Worm (Caenorhabditis elegans) whole organism, late embryonic: ENCODE data around the gene romo-1.

ENCODE experiments used
- C08G9.2 ChIP-seq: sonication (generic microtip); optimal IDR thresholded peaks from 2 replicates; lab custom pipeline; 2016; ENCODE audit warnings: mild to moderate bottlenecking, missing genetic modification characterization, moderate library complexity, missing compliant biosample characterization
- C38D4.7 ChIP-seq: fragments of 200-800 bp; sonication (Bioruptor generic); optimal IDR thresholded peaks from 2 replicates; lab custom pipeline; 2018; ENCODE audit warnings: mild to moderate bottlenecking, missing genetic modification characterization, moderate library complexity, missing compliant biosample characterization
- F13H6.1 ChIP-seq: sonication (generic microtip); optimal IDR thresholded peaks from 2 replicates; lab custom pipeline; 2016; ENCODE audit warnings: missing genetic modification characterization, missing compliant biosample characterization
- K02D7.2 ChIP-seq: sonication (generic microtip); optimal IDR thresholded peaks from 2 replicates; lab custom pipeline; 2017; ENCODE audit warnings: mild to moderate bottlenecking, missing genetic modification characterization, missing compliant biosample characterization
- K09A11.1 ChIP-seq: sonication (generic microtip); optimal IDR thresholded peaks from 2 replicates; lab custom pipeline; 2017; ENCODE audit warnings: antibody characterized with exemption, mild to moderate bottlenecking, missing genetic modification characterization, missing compliant biosample characterization; ENCODE audit not compliant: insufficient read depth
- Y22D7AL.16 ChIP-seq: sonication (generic microtip); optimal IDR thresholded peaks from 2 replicates; lab custom pipeline; 2016; ENCODE audit warnings: missing genetic modification characterization, missing compliant biosample characterization
- ahr-1 ChIP-seq: sonication (generic microtip); optimal IDR thresholded peaks from 2 replicates; lab custom pipeline; 2016; ENCODE audit warnings: missing genetic modification characterization, missing compliant biosample characterization
- ceh-14 ChIP-seq: sonication (generic microtip); optimal IDR thresholded peaks from 2 replicates; lab custom pipeline; 2016; ENCODE audit warnings: missing genotype, missing genetic modification characterization, missing compliant biosample characterization
- ceh-22 ChIP-seq: sonication (generic microtip); optimal IDR thresholded peaks from 2 replicates; lab custom pipeline; 2017; ENCODE audit warnings: missing biosample characterization, missing genetic modification characterization
- ceh-24 ChIP-seq: sonication (generic microtip); optimal IDR thresholded peaks from 2 replicates; lab custom pipeline; 2016; ENCODE audit warnings: mild to moderate bottlenecking, missing genetic modification characterization, missing compliant biosample characterization
- ceh-30 ChIP-seq: fragments of 150-350 bp; optimal IDR thresholded peaks from 2 replicates; lab custom pipeline; 2014; ENCODE audit warnings: missing biosample characterization, missing genetic modification characterization
- ceh-31 ChIP-seq: sonication (generic microtip); optimal IDR thresholded peaks from 2 replicates; lab custom pipeline; 2016; ENCODE audit warnings: missing genetic modification characterization, missing compliant biosample characterization
- ceh-34 ChIP-seq: sonication (generic microtip); optimal IDR thresholded peaks from 2 replicates; lab custom pipeline; 2016; ENCODE audit warnings: mild to moderate bottlenecking, missing genetic modification characterization, missing compliant biosample characterization
- ceh-45 ChIP-seq: fragments of 200-800 bp; sonication (Bioruptor generic); IDR thresholded peaks from 2 replicates; pipeline ENCODE4 v1.3.6; 2022; ENCODE audit warnings: missing genetic modification reagents, missing genetic modification characterization, missing compliant biosample characterization
- ceh-48 ChIP-seq: sonication (generic microtip); optimal IDR thresholded peaks from 2 replicates; lab custom pipeline; 2016; ENCODE audit warnings: missing genetic modification characterization, inconsistent platforms, missing compliant biosample characterization
- ceh-9 ChIP-seq: sonication (generic microtip); optimal IDR thresholded peaks from 2 replicates; lab custom pipeline; 2016; ENCODE audit warnings: mild to moderate bottlenecking, missing genetic modification characterization, inconsistent platforms, missing compliant biosample characterization
- dmd-4 ChIP-seq: sonication (generic microtip); optimal IDR thresholded peaks from 2 replicates; lab custom pipeline; 2016; ENCODE audit warnings: borderline replicate concordance, missing genetic modification characterization, missing compliant biosample characterization
- eyg-1 ChIP-seq: sonication (generic microtip); optimal IDR thresholded peaks from 2 replicates; lab custom pipeline; 2016; ENCODE audit warnings: missing genotype, missing genetic modification characterization, missing compliant biosample characterization
- fax-1 ChIP-seq: sonication (generic microtip); optimal IDR thresholded peaks from 2 replicates; lab custom pipeline; 2016; ENCODE audit warnings: missing genotype, missing genetic modification characterization, missing compliant biosample characterization
- fkh-10 ChIP-seq: fragments of 150-350 bp; optimal IDR thresholded peaks from 2 replicates; lab custom pipeline; 2014; ENCODE audit warnings: missing biosample characterization, missing genetic modification reagents, missing genetic modification characterization
- fkh-6 ChIP-seq: sonication (generic microtip); optimal IDR thresholded peaks from 2 replicates; lab custom pipeline; 2016; ENCODE audit warnings: missing genetic modification characterization, missing compliant biosample characterization
- gmeb-2 ChIP-seq: sonication (generic microtip); optimal IDR thresholded peaks from 2 replicates; lab custom pipeline; 2016; ENCODE audit warnings: missing genetic modification characterization, inconsistent platforms, missing compliant biosample characterization
- hlh-13 ChIP-seq: fragments of 200-800 bp; sonication (Bioruptor generic); optimal IDR thresholded peaks from 2 replicates; lab custom pipeline; 2018; ENCODE audit warnings: mild to moderate bottlenecking, missing genetic modification characterization, missing compliant biosample characterization
- hlh-15 ChIP-seq: sonication (generic microtip); optimal IDR thresholded peaks from 2 replicates; lab custom pipeline; 2016; ENCODE audit warnings: missing genetic modification characterization, missing compliant biosample characterization
- hlh-30 ChIP-seq: sonication (generic microtip); optimal IDR thresholded peaks from 2 replicates; lab custom pipeline; 2017; ENCODE audit warnings: antibody characterized with exemption, missing genetic modification characterization, missing compliant biosample characterization; ENCODE audit not compliant: insufficient read depth
- hlh-6 ChIP-seq: sonication (generic microtip); optimal IDR thresholded peaks from 2 replicates; lab custom pipeline; 2016; ENCODE audit warnings: missing genotype, missing genetic modification characterization, missing compliant biosample characterization
- hlh-8 ChIP-seq: sonication (generic microtip); optimal IDR thresholded peaks from 2 replicates; lab custom pipeline; 2016; ENCODE audit warnings: missing genotype, missing genetic modification characterization, missing compliant biosample characterization
- lim-6 ChIP-seq: sonication (generic microtip); optimal IDR thresholded peaks from 2 replicates; lab custom pipeline; 2016; ENCODE audit warnings: missing genetic modification characterization, missing compliant biosample characterization
- lin-11 ChIP-seq: fragments of 200-800 bp; sonication (Bioruptor generic); optimal IDR thresholded peaks from 2 replicates; lab custom pipeline; 2018; ENCODE audit warnings: mild to moderate bottlenecking, missing genetic modification characterization, missing compliant biosample characterization
- nfya-1 ChIP-seq: sonication (generic microtip); optimal IDR thresholded peaks from 2 replicates; lab custom pipeline; 2017; ENCODE audit warnings: missing genetic modification characterization, mild to moderate bottlenecking, missing compliant biosample characterization, antibody characterized with exemption, moderate library complexity
- odd-2 ChIP-seq: sonication (generic microtip); optimal IDR thresholded peaks from 2 replicates; lab custom pipeline; 2017; ENCODE audit warnings: antibody characterized with exemption, mild to moderate bottlenecking, missing genetic modification characterization, missing compliant biosample characterization
- pag-3 ChIP-seq: sonication (generic microtip); optimal IDR thresholded peaks from 2 replicates; lab custom pipeline; 2016; ENCODE audit warnings: missing compliant biosample characterization, missing genetic modification characterization, borderline replicate concordance
- pat-9 ChIP-seq: fragments of 200-800 bp; sonication (Bioruptor generic); optimal IDR thresholded peaks from 2 replicates; lab custom pipeline; 2018; ENCODE audit warnings: mild to moderate bottlenecking, missing genetic modification characterization, moderate library complexity, missing compliant biosample characterization
- pha-2 ChIP-seq: sonication (generic microtip); optimal IDR thresholded peaks from 2 replicates; lab custom pipeline; 2017; ENCODE audit warnings: mild to moderate bottlenecking, missing genetic modification characterization, missing compliant biosample characterization
- ref-2 ChIP-seq: sonication (generic microtip); optimal IDR thresholded peaks from 2 replicates; lab custom pipeline; 2016; ENCODE audit warnings: missing genetic modification characterization, missing compliant biosample characterization
- rnt-1 ChIP-seq: sonication (generic microtip); optimal IDR thresholded peaks from 2 replicates; lab custom pipeline; 2016; ENCODE audit warnings: missing genetic modification characterization, missing compliant biosample characterization
- sdc-2 ChIP-seq: sonication (generic microtip); optimal IDR thresholded peaks from 2 replicates; lab custom pipeline; 2016; ENCODE audit warnings: missing genotype, missing genetic modification characterization, missing compliant biosample characterization
- tbx-2 ChIP-seq: sonication (generic microtip); optimal IDR thresholded peaks from 2 replicates; lab custom pipeline; 2016; ENCODE audit warnings: missing genetic modification characterization, missing compliant biosample characterization
- ttx-3 ChIP-seq: sonication (generic microtip); optimal IDR thresholded peaks from 2 replicates; lab custom pipeline; 2016; ENCODE audit warnings: missing genetic modification reagents, missing genetic modification characterization, missing compliant biosample characterization
- unc-42 ChIP-seq: sonication (generic microtip); optimal IDR thresholded peaks from 2 replicates; lab custom pipeline; 2016; ENCODE audit warnings: missing genotype, missing genetic modification characterization, missing compliant biosample characterization
- zip-5 ChIP-seq: sonication (generic microtip); optimal IDR thresholded peaks from 2 replicates; lab custom pipeline; 2016; ENCODE audit warnings: missing genetic modification characterization, missing compliant biosample characterization
- ztf-16 ChIP-seq: sonication (generic microtip); optimal IDR thresholded peaks from 2 replicates; lab custom pipeline; 2017; ENCODE audit warnings: missing genetic modification characterization, missing compliant biosample characterization

romo-1 gene

DNA sequence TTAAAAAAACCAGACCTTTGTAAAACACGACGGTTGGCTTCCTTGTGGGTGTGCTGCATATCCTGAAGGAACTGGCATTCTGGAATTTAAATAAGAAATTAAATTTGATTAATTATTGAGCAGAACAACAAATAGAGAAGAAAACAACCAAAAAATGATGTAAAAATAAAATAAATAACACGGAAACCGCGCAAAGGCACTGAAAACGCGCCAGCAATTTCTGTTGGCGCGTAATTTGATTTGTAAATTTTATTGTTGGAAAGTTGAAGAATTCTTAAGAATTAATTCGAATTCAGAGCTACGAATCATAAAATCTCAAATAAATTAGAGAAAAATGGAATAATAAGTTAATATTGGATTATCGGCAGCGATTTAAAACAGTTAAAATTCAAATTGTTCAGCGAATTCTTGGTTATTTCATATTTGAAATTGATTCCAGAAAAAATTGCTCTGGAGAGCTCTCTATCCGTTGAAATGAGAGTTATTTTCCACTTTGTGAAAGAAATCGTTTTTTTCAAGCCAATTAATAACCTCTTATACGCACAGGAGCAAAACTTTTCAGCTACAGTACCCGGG, at the start of gene romo-1:
TSS of gene romo-1 (minus strand) at position 79 of the 576 bp plus-strand sequence.
- TF ChIP-seq nfya-1 (tag; lab: Kevin White, UChicago) (peak; percentile 6), unc-42 (tag; lab: Kevin White, UChicago) (peak; percentile 57), ref-2 (no peak), ceh-45 (no peak)

ce11 chrII:13285729-13286128, 48.0 kb upstream of the romo-1 start, which contains the start of gene ztf-22:
ztf-22 (minus strand) TSS chrII:13285829.
- no peak for TF ChIP-seq zip-5 (tag; lab: Kevin White, UChicago)
- no peak for TF ChIP-seq sdc-2
- no peak for TF ChIP-seq hlh-8
- no peak for TF ChIP-seq C08G9.2 (tag; lab: Kevin White, UChicago)
- TF ChIP-seq pha-2 (tag; lab: Kevin White, UChicago), result no peak
- TF ChIP-seq rnt-1 (tag; lab: Kevin White, UChicago), result no peak
- no peak for TF ChIP-seq ttx-3 (tag; lab: Kevin White, UChicago)
- TF ChIP-seq ztf-16, result no peak
- TF ChIP-seq eyg-1 (tag; lab: Kevin White, UChicago), result no peak
- no peak for TF ChIP-seq hlh-13 (GFP tag; lab: Kevin White, UChicago)
- no peak for TF ChIP-seq ceh-9
- no peak for TF ChIP-seq gmeb-2 (tag; lab: Kevin White, UChicago)
- no peak for TF ChIP-seq ceh-22
- TF ChIP-seq ahr-1 (tag; lab: Kevin White, UChicago), result no peak
- TF ChIP-seq tbx-2, result no peak
- no peak for TF ChIP-seq fkh-10 (GFP tag; lab: Kevin White, UChicago)

ce11 chrII:13284148-13284547, 46.4 kb upstream of the romo-1 start:
- no peak for TF ChIP-seq pat-9
- TF ChIP-seq odd-2 (tag; lab: Kevin White, UChicago), result no peak
- TF ChIP-seq dmd-4 (tag; lab: Kevin White, UChicago), result no peak
- no peak for TF ChIP-seq Y22D7AL.16
- TF ChIP-seq pag-3 (tag; lab: Kevin White, UChicago), result no peak
- TF ChIP-seq fkh-6 (tag; lab: Kevin White, UChicago), result no peak
- no peak for TF ChIP-seq pha-2 (tag; lab: Kevin White, UChicago)
- no peak for TF ChIP-seq hlh-6 (tag; lab: Kevin White, UChicago)
- TF ChIP-seq C08G9.2 (tag; lab: Kevin White, UChicago), result no peak
- no peak for TF ChIP-seq K09A11.1 (tag; lab: Kevin White, UChicago)
- TF ChIP-seq ceh-48 (tag; lab: Kevin White, UChicago), result no peak
- no peak for TF ChIP-seq ceh-30
- no peak for TF ChIP-seq hlh-30 (tag; lab: Kevin White, UChicago)
- no peak for TF ChIP-seq zip-5 (tag; lab: Kevin White, UChicago)
- TF ChIP-seq ceh-34, result no peak

ce11 chrII:13283486-13283885, 45.8 kb upstream of the romo-1 start:
- no peak for TF ChIP-seq dmd-4 (tag; lab: Kevin White, UChicago)
- no peak for TF ChIP-seq rnt-1 (tag; lab: Kevin White, UChicago)
- TF ChIP-seq tbx-2, result no peak
- no peak for TF ChIP-seq F13H6.1 (tag; lab: Kevin White, UChicago)

DNA sequence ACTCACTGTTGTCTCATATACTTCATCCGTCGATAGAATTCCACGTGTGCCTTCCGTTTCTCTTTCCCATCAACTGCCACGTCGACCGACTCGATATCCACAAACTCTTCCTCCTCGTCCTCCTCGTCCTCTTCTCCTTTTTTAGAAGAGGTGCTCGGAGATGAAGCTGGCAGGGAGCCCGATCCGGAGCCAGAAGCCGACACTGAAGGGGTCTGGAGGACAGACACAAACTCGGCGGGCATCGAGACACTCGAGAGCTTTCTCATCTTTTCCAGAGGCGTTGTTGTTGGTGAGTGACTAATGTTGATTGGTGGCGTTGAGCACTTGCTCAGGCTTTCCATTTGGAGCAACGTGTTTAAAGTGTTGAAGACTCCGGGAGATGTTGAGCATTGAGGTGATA, 44.9 kb upstream of the romo-1 start:
- TF ChIP-seq K02D7.2 (tag; lab: Kevin White, UChicago), result no peak
- no peak for TF ChIP-seq fax-1 (tag; lab: Kevin White, UChicago)
- no peak for TF ChIP-seq lin-11 (tag; lab: Kevin White, UChicago)
- TF ChIP-seq ceh-30, result no peak
- TF ChIP-seq dmd-4 (tag; lab: Kevin White, UChicago), result no peak
- TF ChIP-seq ceh-31 (tag; lab: Kevin White, UChicago), result no peak
- no peak for TF ChIP-seq hlh-6 (tag; lab: Kevin White, UChicago)
- no peak for TF ChIP-seq ceh-34
- no peak for TF ChIP-seq gmeb-2 (tag; lab: Kevin White, UChicago)
- TF ChIP-seq lim-6, result no peak
- no peak for TF ChIP-seq eyg-1 (tag; lab: Kevin White, UChicago)
- no peak for TF ChIP-seq hlh-15 (tag; lab: Kevin White, UChicago)
- TF ChIP-seq C38D4.7 (GFP tag; lab: Kevin White, UChicago), result no peak
- TF ChIP-seq C08G9.2 (tag; lab: Kevin White, UChicago), result no peak
- no peak for TF ChIP-seq ceh-14 (tag; lab: Kevin White, UChicago)
- no peak for TF ChIP-seq odd-2 (tag; lab: Kevin White, UChicago)
- no peak for TF ChIP-seq ceh-24 (tag; lab: Kevin White, UChicago)
- TF ChIP-seq, all 69 proteins: peak for 0
